Worm (Caenorhabditis elegans) whole organism, L3 larva: Measurements from ENCODE around the gene fipr-6.

ENCODE experiments used
- R02D3.7 ChIP-seq: fragments of 150-350 bp; optimal IDR thresholded peaks from 2 replicates; lab custom pipeline; 2014; ENCODE audit warnings: missing biosample characterization, missing genetic modification characterization
- ZK546.5 ChIP-seq: sonication (generic microtip); optimal IDR thresholded peaks from 2 replicates; lab custom pipeline; 2017; ENCODE audit warnings: missing biosample characterization, missing genetic modification characterization
- aly-2 ChIP-seq: fragments of 150-350 bp; optimal IDR thresholded peaks from 2 replicates; lab custom pipeline; 2014; ENCODE audit warnings: missing biosample characterization, missing genetic modification characterization
- ama-1 ChIP-seq: fragments of 150-350 bp; optimal IDR thresholded peaks from 2 replicates; lab custom pipeline; 2018
- ceh-28 ChIP-seq: fragments of 150-350 bp; optimal IDR thresholded peaks from 2 replicates; lab custom pipeline; 2014; ENCODE audit warnings: missing biosample characterization, missing genetic modification reagents, missing genetic modification characterization
- ceh-82 ChIP-seq: fragments of 150-350 bp; optimal IDR thresholded peaks from 2 replicates; lab custom pipeline; 2014; ENCODE audit warnings: missing biosample characterization, missing genetic modification characterization
- ceh-9 ChIP-seq: sonication (generic microtip); optimal IDR thresholded peaks from 2 replicates; lab custom pipeline; 2018; ENCODE audit warnings: missing biosample characterization, missing genetic modification characterization
- daf-12 ChIP-seq: fragments of 150-350 bp; optimal IDR thresholded peaks from 2 replicates; lab custom pipeline; 2014; ENCODE audit warnings: missing biosample characterization, missing genetic modification reagents, missing genetic modification characterization
- egl-27 ChIP-seq: sonication (generic microtip); optimal IDR thresholded peaks from 4 replicates; lab custom pipeline; 2017; ENCODE audit warnings: missing biosample characterization, missing genetic modification reagents, missing genetic modification characterization
- egl-5 ChIP-seq: fragments of 150-350 bp; optimal IDR thresholded peaks from 2 replicates; lab custom pipeline; 2017; ENCODE audit warnings: missing biosample characterization, missing genetic modification reagents, missing genetic modification characterization, inconsistent platforms
- elt-1 ChIP-seq: fragments of 150-350 bp; optimal IDR thresholded peaks from 2 replicates; lab custom pipeline; 2014; ENCODE audit warnings: missing biosample characterization, missing genetic modification characterization
- elt-2 ChIP-seq: sonication (generic microtip); optimal IDR thresholded peaks from 2 replicates; lab custom pipeline; 2016; ENCODE audit warnings: missing genetic modification reagents, mild to moderate bottlenecking, missing genetic modification characterization, missing compliant biosample characterization
- elt-3 ChIP-seq, 3 experiments: fragments of 150-350 bp in 1 of 3; sonication (generic microtip) in 2 of 3; optimal IDR thresholded peaks; 2 replicates in 2 of 3; 4 replicates in 1 of 3; lab custom pipeline; 2014 to 2017; ENCODE audit warnings: missing biosample characterization in 3 of 3, missing genetic modification characterization in 3 of 3
- eor-1 ChIP-seq, 2 experiments: fragments of 150-350 bp; optimal IDR thresholded peaks; 2 replicates each; lab custom pipeline; 2014 to 2018; ENCODE audit warnings: missing biosample characterization in 2 of 2, missing genetic modification characterization in 2 of 2
- fkh-10 ChIP-seq: sonication (generic microtip); optimal IDR thresholded peaks from 2 replicates; lab custom pipeline; 2017; ENCODE audit warnings: missing biosample characterization, missing genetic modification reagents, missing genetic modification characterization
- fos-1 ChIP-seq: fragments of 150-350 bp; optimal IDR thresholded peaks from 2 replicates; lab custom pipeline; 2014; ENCODE audit warnings: missing biosample characterization, missing genetic modification characterization
- hmg-11 ChIP-seq: sonication (generic microtip); optimal IDR thresholded peaks from 2 replicates; lab custom pipeline; 2016; ENCODE audit warnings: missing genetic modification characterization, missing compliant biosample characterization
- jun-1 ChIP-seq: fragments of 150-350 bp; optimal IDR thresholded peaks from 2 replicates; lab custom pipeline; 2014; ENCODE audit warnings: missing biosample characterization, missing genetic modification reagents, missing genetic modification characterization
- lin-15B ChIP-seq: fragments of 150-350 bp; optimal IDR thresholded peaks from 2 replicates; lab custom pipeline; 2014; ENCODE audit warnings: missing biosample characterization, missing genetic modification characterization
- lin-39 ChIP-seq: fragments of 150-350 bp; optimal IDR thresholded peaks from 2 replicates; lab custom pipeline; 2018; ENCODE audit warnings: missing biosample characterization, missing genetic modification reagents, missing genetic modification characterization
- lsy-12 ChIP-seq: sonication (generic microtip); optimal IDR thresholded peaks from 2 replicates; lab custom pipeline; 2016; ENCODE audit warnings: mild to moderate bottlenecking, missing genetic modification characterization, missing compliant biosample characterization
- mdl-1 ChIP-seq: fragments of 150-350 bp; optimal IDR thresholded peaks from 2 replicates; lab custom pipeline; 2014; ENCODE audit warnings: missing biosample characterization, missing genetic modification characterization
- mml-1 ChIP-seq: fragments of 150-350 bp; sonication (generic microtip); optimal IDR thresholded peaks from 3 replicates; lab custom pipeline; 2014; ENCODE audit warnings: missing biosample characterization, missing genetic modification characterization
- nfya-1 ChIP-seq: sonication (generic microtip); optimal IDR thresholded peaks from 2 replicates; lab custom pipeline; 2017; ENCODE audit warnings: missing genetic modification characterization, mild to moderate bottlenecking, missing compliant biosample characterization, antibody characterized with exemption, moderate library complexity; ENCODE audit not compliant: insufficient read depth
- nhr-12 ChIP-seq: fragments of 150-350 bp; optimal IDR thresholded peaks from 2 replicates; lab custom pipeline; 2014; ENCODE audit warnings: missing biosample characterization, missing genetic modification characterization
- nhr-23 ChIP-seq: fragments of 150-350 bp; optimal IDR thresholded peaks from 2 replicates; lab custom pipeline; 2014; ENCODE audit warnings: missing biosample characterization, missing genetic modification reagents, missing genetic modification characterization
- nhr-237 ChIP-seq: fragments of 150-350 bp; optimal IDR thresholded peaks from 2 replicates; lab custom pipeline; 2014; ENCODE audit warnings: missing biosample characterization, missing genetic modification characterization
- nhr-25 ChIP-seq: sonication (generic microtip); optimal IDR thresholded peaks from 2 replicates; lab custom pipeline; 2017; ENCODE audit warnings: missing biosample characterization, missing genetic modification characterization
- nhr-67 ChIP-seq: fragments of 150-350 bp; optimal IDR thresholded peaks from 2 replicates; lab custom pipeline; 2014; ENCODE audit warnings: missing biosample characterization, missing genetic modification characterization
- nhr-77 ChIP-seq: fragments of 150-350 bp; optimal IDR thresholded peaks from 2 replicates; lab custom pipeline; 2014; ENCODE audit warnings: missing biosample characterization, missing genetic modification characterization
- pha-4 ChIP-seq: fragments of 150-350 bp; optimal IDR thresholded peaks from 2 replicates; lab custom pipeline; 2014; ENCODE audit warnings: missing biosample characterization, missing genetic modification reagents, missing genetic modification characterization
- pqm-1 ChIP-seq: fragments of 150-350 bp; optimal IDR thresholded peaks from 2 replicates; lab custom pipeline; 2017; ENCODE audit warnings: missing biosample characterization, missing genetic modification characterization, inconsistent platforms
- sea-2 ChIP-seq: fragments of 150-350 bp; sonication (generic microtip); optimal IDR thresholded peaks from 4 replicates; lab custom pipeline; 2014; ENCODE audit warnings: missing biosample characterization, missing genetic modification reagents, missing genetic modification characterization
- snpc-4 ChIP-seq: fragments of 150-350 bp; optimal IDR thresholded peaks from 2 replicates; lab custom pipeline; 2014; ENCODE audit warnings: missing biosample characterization, missing genetic modification characterization
- tbx-2 ChIP-seq: sonication (generic microtip); optimal IDR thresholded peaks from 2 replicates; lab custom pipeline; 2016; ENCODE audit warnings: mild to moderate bottlenecking, missing genetic modification characterization, missing compliant biosample characterization
- unc-39 ChIP-seq: sonication (generic microtip); optimal IDR thresholded peaks from 4 replicates; lab custom pipeline; 2017; ENCODE audit warnings: missing biosample characterization, missing genetic modification characterization
- unc-62 ChIP-seq: fragments of 150-350 bp; sonication (generic microtip); optimal IDR thresholded peaks from 4 replicates; lab custom pipeline; 2014; ENCODE audit warnings: missing biosample characterization, missing genetic modification reagents, missing genetic modification characterization
- ztf-4 ChIP-seq: fragments of 150-350 bp; optimal IDR thresholded peaks from 2 replicates; lab custom pipeline; 2014; ENCODE audit warnings: missing biosample characterization, missing genetic modification characterization

The fipr-6 gene

ce11 chrV:10273837-10274236, 42.8 kb downstream of the fipr-6 start (continued):
- TF ChIP-seq sea-2 (peak; percentile 64), nfya-1 (peak; percentile 77), fos-1 (tag; lab: Kevin White, UChicago) (no peak), nhr-23 (tag; lab: Kevin White, UChicago) (no peak), mdl-1 (tag; lab: Kevin White, UChicago) (no peak), eor-1 (tag; optimal IDR thresholded peaks at IDR 0.05; lab: Kevin White, UChicago) (no peak), nhr-77 (tag; lab: Kevin White, UChicago) (no peak), nhr-12 (tag; lab: Kevin White, UChicago) (no peak), nhr-237 (no peak), R02D3.7 (tag; lab: Kevin White, UChicago) (no peak), mml-1 (tag; lab: Kevin White, UChicago) (no peak), elt-3 (tag; optimal IDR thresholded peaks at IDR 0.05; lab: Kevin White, UChicago) (no peak), elt-2 (tag; lab: Kevin White, UChicago) (no peak), egl-5 (tag; lab: Kevin White, UChicago) (no peak), lsy-12 (tag; lab: Kevin White, UChicago) (no peak), pqm-1 (tag; lab: Kevin White, UChicago) (no peak), daf-12 (no peak), aly-2 (no peak), nhr-25 (tag; lab: Kevin White, UChicago) (no peak)
- TF ChIP-seq, all 47 proteins: peak for 9

- TF ChIP-seq nfya-1 (peak; percentile 20), elt-2 (tag; lab: Kevin White, UChicago) (no peak), lin-39 (tag; lab: Kevin White, UChicago) (peak; percentile 42), nhr-77 (tag; lab: Kevin White, UChicago) (no peak), hmg-11 (tag; lab: Kevin White, UChicago) (peak; percentile 4), elt-1 (tag; lab: Kevin White, UChicago) (no peak), daf-12 (no peak), egl-5 (tag; lab: Kevin White, UChicago) (peak; percentile 46), ceh-28 (tag; lab: Kevin White, UChicago) (no peak), fkh-10 (GFP tag; lab: Kevin White, UChicago) (no peak), snpc-4 (tag; lab: Kevin White, UChicago) (peak; percentile 68)
These were observed 44.6 kb downstream of the fipr-6 start, which contains the start of gene Y22F5A.11 for ce11 chrV:10275619-10276018. Gene Y22F5A.11 (minus strand): TSS chrV:10275646.

ce11 chrV:10276038-10276437, 45.0 kb downstream of the fipr-6 start:
- TF ChIP-seq pqm-1 (tag; lab: Kevin White, UChicago) (no peak), mdl-1 (tag; lab: Kevin White, UChicago) (no peak), nhr-12 (tag; lab: Kevin White, UChicago) (no peak), ama-1 (lab: Kevin White, UChicago) (no peak), ceh-9 (tag; lab: Kevin White, UChicago) (no peak), unc-62 (no peak), jun-1 (tag; lab: Kevin White, UChicago) (no peak), ZK546.5 (tag; lab: Kevin White, UChicago) (no peak)
- TF ChIP-seq, all 47 proteins: peak for 0

- TF ChIP-seq unc-39 (tag; lab: Kevin White, UChicago) (no peak), pqm-1 (tag; lab: Kevin White, UChicago) (peak; percentile 83), elt-2 (tag; lab: Kevin White, UChicago) (peak; percentile 87)
These were observed 46.5 kb downstream of the fipr-6 start, which contains the start of gene lys-1 for ce11 chrV:10277579-10277978. Gene lys-1 (plus strand): TSS chrV:10277904.

ce11 chrV:10280112-10280511, 49.1 kb downstream of the fipr-6 start:
- TF ChIP-seq snpc-4 (tag; lab: Kevin White, UChicago): no peak
- TF ChIP-seq elt-2 (tag; lab: Kevin White, UChicago): peak; percentile 89
- peak; percentile 23 for TF ChIP-seq fos-1 (tag; lab: Kevin White, UChicago)
- TF ChIP-seq nhr-25 (tag; lab: Kevin White, UChicago): no peak
- TF ChIP-seq ceh-9 (tag; lab: Kevin White, UChicago): no peak
- TF ChIP-seq ztf-4 (tag; lab: Kevin White, UChicago): no peak
- TF ChIP-seq elt-1 (tag; lab: Kevin White, UChicago): no peak
- no peak for TF ChIP-seq eor-1 (tag; optimal IDR thresholded peaks at IDR 0.05; lab: Kevin White, UChicago)
- TF ChIP-seq pha-4 (tag; lab: Kevin White, UChicago): peak; percentile 34
- TF ChIP-seq jun-1 (tag; lab: Kevin White, UChicago): peak; percentile 37
- TF ChIP-seq nhr-23 (tag; lab: Kevin White, UChicago): no peak
- no peak for TF ChIP-seq nhr-67 (tag; lab: Kevin White, UChicago)
- no peak for TF ChIP-seq mdl-1 (tag; lab: Kevin White, UChicago)
- no peak for TF ChIP-seq egl-27 (tag; lab: Kevin White, UChicago)
- peak; percentile 85 for TF ChIP-seq pqm-1 (tag; lab: Kevin White, UChicago)
- TF ChIP-seq tbx-2 (tag; lab: Kevin White, UChicago): no peak
- no peak for TF ChIP-seq ceh-82
- TF ChIP-seq ceh-28 (tag; lab: Kevin White, UChicago): no peak
- TF ChIP-seq lin-15B (tag; lab: Kevin White, UChicago): no peak
